Fruit fly (Drosophila melanogaster) whole organism, adult: ENCODE data around the gene Mst98Ca.

Experiments
- CG11617 ChIP-seq: fragments of 200-800 bp; sonication (Bioruptor generic); optimal IDR thresholded peaks from 2 replicates; lab custom pipeline; 2017; ENCODE audit warnings: mild to moderate bottlenecking, missing biosample characterization, missing genetic modification reagents, missing genetic modification characterization
- CG5204 ChIP-seq: fragments of 200-800 bp; sonication (Bioruptor generic); optimal IDR thresholded peaks from 2 replicates; lab custom pipeline; 2016; ENCODE audit warnings: missing biosample characterization, missing genetic modification characterization
- tj ChIP-seq: fragments of 200-800 bp; sonication (Bioruptor generic); optimal IDR thresholded peaks from 3 replicates; lab custom pipeline; 2017; ENCODE audit warnings: missing biosample characterization, mild to moderate bottlenecking, missing genetic modification characterization, moderate library complexity

Gene Mst98Ca

DNA sequence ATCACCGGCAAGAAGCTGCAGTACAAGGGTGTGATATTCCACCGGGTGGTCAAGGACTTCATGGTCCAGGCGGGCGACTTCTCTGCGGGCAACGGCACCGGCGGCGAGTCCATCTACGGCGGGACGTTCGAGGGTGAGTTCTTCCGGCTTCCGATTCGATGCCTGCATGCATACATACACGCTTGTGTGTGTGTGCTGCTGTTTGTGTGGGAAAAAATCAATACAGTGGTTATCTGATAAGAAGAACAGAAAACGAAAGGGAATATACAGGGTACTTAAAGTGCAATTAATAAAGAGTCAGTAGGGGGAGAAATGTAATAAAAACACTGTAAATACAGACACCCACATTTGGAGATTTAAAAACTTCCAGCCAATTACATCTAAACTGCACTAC is 49.5 kb downstream of the Mst98Ca start:
- TF ChIP-seq CG11617 (GFP tag; lab: Kevin White, UChicago) (no peak), tj (GFP tag; lab: Kevin White, UChicago) (no peak), CG5204 (GFP tag; lab: Kevin White, UChicago) (no peak)
